Worm (Caenorhabditis elegans): Measurements from ENCODE around the gene upb-1.

DNA sequence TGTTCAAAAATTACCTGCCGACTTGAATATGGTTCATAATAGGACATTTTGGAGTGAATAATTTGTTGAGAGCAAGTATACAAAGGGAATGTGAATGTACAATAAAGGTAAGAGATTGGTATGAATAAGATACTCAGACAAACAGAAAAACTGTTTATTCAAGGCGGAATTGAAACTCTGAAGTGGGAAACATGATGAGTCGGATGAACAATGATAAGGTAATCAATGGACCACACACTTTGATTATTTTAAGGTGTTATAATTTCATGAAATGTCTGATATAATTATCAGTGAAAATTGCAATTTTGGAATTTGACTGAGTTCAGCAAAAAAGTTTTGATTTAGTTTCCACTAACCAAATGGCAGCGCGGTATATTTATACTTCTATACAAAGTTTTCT, 49.6 kb upstream of the upb-1 start:
- TF ChIP-seq lin-15B (tag; optimal IDR thresholded peaks at IDR 0.05) (no peak), skn-1 (tag; optimal IDR thresholded peaks at IDR 0.05) (no peak), ets-5 (GFP tag; IDR thresholded peaks at IDR 0.05) (no peak), zag-1 (tag; optimal IDR thresholded peaks at IDR 0.05) (no peak), ama-1 (optimal IDR thresholded peaks at IDR 0.05) (no peak), mab-9 (GFP tag; IDR thresholded peaks at IDR 0.05) (no peak)
